Fruit fly (Drosophila melanogaster) whole organism, embryonic: ENCODE data around the gene Chro.
A peak's percentile ranks its signal among the peaks of the same experiment; 100 is the strongest.

Experiments used
- Atf-2 ChIP-seq: fragments of 200-800 bp; sonication (Bioruptor generic); optimal IDR thresholded peaks from 2 replicates; lab custom pipeline; 2016; ENCODE audit warnings: missing biosample characterization, missing genetic modification characterization
- Awh ChIP-seq: fragments of 200-800 bp; sonication (Bioruptor generic); IDR thresholded peaks from 2 replicates; pipeline ENCODE4, ENCODE4 v1.3.6; 2022; ENCODE audit warnings: missing biosample characterization, missing genetic modification characterization
- C15 ChIP-seq: fragments of 200-800 bp; sonication (Bioruptor generic); IDR thresholded peaks from 3 replicates; pipeline ENCODE4 v1.3.6; 2022; ENCODE audit warnings: missing biosample characterization, missing genetic modification characterization
- CG10462 ChIP-seq: fragments of 200-800 bp; sonication (Bioruptor generic); optimal IDR thresholded peaks from 2 replicates; lab custom pipeline; 2016; ENCODE audit warnings: missing biosample characterization, missing genetic modification characterization
- CG10543 ChIP-seq: fragments of 200-800 bp; sonication (Bioruptor generic); optimal IDR thresholded peaks from 3 replicates; lab custom pipeline; 2017; ENCODE audit warnings: missing biosample characterization, mild to moderate bottlenecking, missing genetic modification characterization, moderate library complexity
- CG11093 ChIP-seq: fragments of 200-800 bp; sonication (Bioruptor generic); IDR thresholded peaks from 3 replicates; pipeline ENCODE4 v1.3.6; 2022; ENCODE audit warnings: missing biosample characterization, missing genetic modification characterization
- CG12155 ChIP-seq: fragments of 200-800 bp; sonication (Bioruptor generic); optimal IDR thresholded peaks from 3 replicates; lab custom pipeline; 2016; ENCODE audit warnings: missing biosample characterization, missing genetic modification characterization
- CG12744 ChIP-seq: fragments of 200-800 bp; sonication (Bioruptor generic); optimal IDR thresholded peaks from 2 replicates; lab custom pipeline; 2016; ENCODE audit warnings: missing biosample characterization, missing genetic modification characterization
- CG14014 ChIP-seq: fragments of 200-800 bp; sonication (Bioruptor generic); IDR thresholded peaks from 2 replicates; pipeline ENCODE4 v1.3.6; 2022; ENCODE audit warnings: missing biosample characterization, missing genetic modification characterization
- CG14050 ChIP-seq: fragments of 200-800 bp; sonication (Bioruptor generic); IDR thresholded peaks from 3 replicates; pipeline ENCODE4 v1.3.6; 2022; ENCODE audit warnings: missing biosample characterization, missing genetic modification characterization
- CG14441 ChIP-seq: fragments of 200-800 bp; sonication (Bioruptor generic); IDR thresholded peaks from 2 replicates; pipeline ENCODE4 v1.3.6; 2022; ENCODE audit warnings: missing biosample characterization, missing genetic modification characterization
- CG15011 ChIP-seq: fragments of 200-800 bp; sonication (Bioruptor generic); optimal IDR thresholded peaks from 3 replicates; lab custom pipeline; 2018; ENCODE audit warnings: missing biosample characterization, mild to moderate bottlenecking, missing genetic modification characterization
- CG18599 ChIP-seq: fragments of 200-800 bp; sonication (Bioruptor generic); optimal IDR thresholded peaks from 3 replicates; lab custom pipeline; 2017; ENCODE audit warnings: missing biosample characterization, missing genetic modification characterization, mild to moderate bottlenecking, moderate library complexity, missing genetic modification reagents
- CG34224 ChIP-seq: fragments of 200-800 bp; sonication (Bioruptor generic); IDR thresholded peaks from 3 replicates; pipeline ENCODE4 v1.3.6; 2022; ENCODE audit warnings: missing biosample characterization, missing genetic modification characterization; ENCODE audit not compliant: partially characterized antibody
- CG34376 ChIP-seq: fragments of 200-800 bp; sonication (Bioruptor generic); optimal IDR thresholded peaks from 2 replicates; lab custom pipeline; 2018; ENCODE audit warnings: missing biosample characterization, mild to moderate bottlenecking, missing genetic modification characterization
- CG3847 ChIP-seq: fragments of 200-800 bp; sonication (Bioruptor generic); IDR thresholded peaks from 2 replicates; pipeline ENCODE4 v1.3.6; 2022; ENCODE audit warnings: missing biosample characterization, missing genetic modification characterization
- CG4730 ChIP-seq: fragments of 200-800 bp; sonication (Bioruptor generic); IDR thresholded peaks from 2 replicates; pipeline ENCODE4 v1.3.6; 2022; ENCODE audit warnings: missing biosample characterization, missing genetic modification characterization
- CG5180 ChIP-seq: fragments of 200-800 bp; sonication (Bioruptor generic); optimal IDR thresholded peaks from 3 replicates; lab custom pipeline; 2017; ENCODE audit warnings: missing biosample characterization, missing genetic modification characterization, mild to moderate bottlenecking, moderate library complexity, missing genetic modification reagents
- CG6689 ChIP-seq: fragments of 200-800 bp; sonication (Bioruptor generic); IDR thresholded peaks from 2 replicates; pipeline ENCODE4 v1.3.6; 2022; ENCODE audit warnings: missing biosample characterization, missing genetic modification characterization
- CG6791 ChIP-seq: fragments of 200-800 bp; sonication (Bioruptor generic); IDR thresholded peaks from 3 replicates; pipeline ENCODE4 v1.3.6; 2022; ENCODE audit warnings: missing biosample characterization, missing genetic modification characterization; ENCODE audit not compliant: partially characterized antibody
- CG7963 ChIP-seq: fragments of 200-800 bp; sonication (Bioruptor generic); IDR thresholded peaks from 3 replicates; pipeline ENCODE4 v1.3.6; 2022; ENCODE audit warnings: missing biosample characterization, missing genetic modification characterization; ENCODE audit not compliant: partially characterized antibody
- CG8281 ChIP-seq: fragments of 200-800 bp; sonication (Bioruptor generic); optimal IDR thresholded peaks from 2 replicates; lab custom pipeline; 2018; ENCODE audit warnings: missing biosample characterization, mild to moderate bottlenecking, missing genetic modification characterization, moderate library complexity
- CG8290 ChIP-seq, 3 experiments: fragments of 200-800 bp; sonication (Bioruptor generic); optimal IDR thresholded peaks; 2 replicates each; lab custom pipeline; 2016 to 2019; ENCODE audit warnings: missing biosample characterization in 3 of 3, missing genetic modification characterization in 3 of 3, mild to moderate bottlenecking in 2 of 3, moderate library complexity in 1 of 3
- CG9215 ChIP-seq: fragments of 200-800 bp; sonication (Bioruptor generic); IDR thresholded peaks from 2 replicates; pipeline ENCODE4 v1.3.6; 2022; ENCODE audit warnings: missing biosample characterization, missing genetic modification characterization
- CG9876 ChIP-seq: fragments of 200-800 bp; sonication (Bioruptor generic); optimal IDR thresholded peaks from 2 replicates; lab custom pipeline; 2016; ENCODE audit warnings: missing biosample characterization, missing genetic modification characterization
- CHES-1-like ChIP-seq: fragments of 200-800 bp; sonication (Bioruptor generic); optimal IDR thresholded peaks from 2 replicates; lab custom pipeline; 2016; ENCODE audit warnings: missing biosample characterization, missing genetic modification characterization
- D ChIP-seq, 2 experiments: fragments of 200-800 bp in 1 of 2; fragments of >200 bp in 1 of 2; sonication (Bioruptor generic) in 1 of 2; optimal IDR thresholded peaks; 2 replicates in 1 of 2; 3 replicates in 1 of 2; lab custom pipeline; 2017; ENCODE audit warnings: mild to moderate bottlenecking in 1 of 2, missing biosample characterization in 1 of 2, missing genetic modification characterization in 1 of 2, missing genetic modification reagents in 1 of 2
- Dip3 ChIP-seq: fragments of 200-800 bp; sonication (Bioruptor generic); optimal IDR thresholded peaks from 3 replicates; lab custom pipeline; 2016; ENCODE audit warnings: missing biosample characterization, missing genetic modification characterization
- Elba2 ChIP-seq: fragments of 200-800 bp; sonication (Bioruptor generic); optimal IDR thresholded peaks from 3 replicates; lab custom pipeline; 2016; ENCODE audit warnings: missing biosample characterization, missing genetic modification characterization
- Fer1 ChIP-seq: fragments of 200-800 bp; sonication (Bioruptor generic); optimal IDR thresholded peaks from 2 replicates; lab custom pipeline; 2017; ENCODE audit warnings: missing biosample characterization, mild to moderate bottlenecking, missing genetic modification characterization
- Fer3 ChIP-seq: fragments of 200-800 bp; sonication (Bioruptor generic); optimal IDR thresholded peaks from 2 replicates; lab custom pipeline; 2018; ENCODE audit warnings: missing biosample characterization, mild to moderate bottlenecking, missing genetic modification characterization, moderate library complexity
- Hand ChIP-seq: fragments of 200-800 bp; sonication (Bioruptor generic); optimal IDR thresholded peaks from 2 replicates; lab custom pipeline; 2017; ENCODE audit warnings: mild to moderate bottlenecking, missing biosample characterization, missing genetic modification reagents, missing genetic modification characterization
- HmgZ ChIP-seq: fragments of 200-800 bp; sonication (Bioruptor generic); optimal IDR thresholded peaks from 2 replicates; lab custom pipeline; 2018; ENCODE audit warnings: missing biosample characterization, mild to moderate bottlenecking, missing genetic modification characterization
- Hmx ChIP-seq: fragments of 200-800 bp; sonication (Bioruptor generic); optimal IDR thresholded peaks from 2 replicates; lab custom pipeline; 2016; ENCODE audit warnings: missing biosample characterization, missing genetic modification characterization
- Lpt ChIP-seq: fragments of >200 bp; optimal IDR thresholded peaks from 2 replicates; lab custom pipeline; 2018; ENCODE audit warnings: missing biosample characterization, missing genetic modification characterization
- Mes4 ChIP-seq: fragments of 200-800 bp; sonication (Bioruptor generic); optimal IDR thresholded peaks from 2 replicates; lab custom pipeline; 2016; ENCODE audit warnings: missing biosample characterization, missing genetic modification characterization
- Opbp ChIP-seq: fragments of 200-800 bp; sonication (Bioruptor generic); IDR thresholded peaks from 3 replicates; pipeline ENCODE4 v1.3.6; 2022; ENCODE audit warnings: missing biosample characterization, missing genetic modification characterization; ENCODE audit not compliant: partially characterized antibody
- Tbp ChIP-seq: fragments of >200 bp; optimal IDR thresholded peaks from 2 replicates; lab custom pipeline; 2018; ENCODE audit warnings: missing biosample characterization, missing genetic modification characterization
- ac ChIP-seq: fragments of 200-800 bp; sonication (Bioruptor generic); optimal IDR thresholded peaks from 3 replicates; lab custom pipeline; 2017; ENCODE audit warnings: missing biosample characterization, mild to moderate bottlenecking, missing genetic modification characterization
- bowl ChIP-seq: fragments of 200-800 bp; sonication (Bioruptor generic); IDR thresholded peaks from 2 replicates; pipeline ENCODE4 v1.3.6; 2022; ENCODE audit warnings: missing biosample characterization, missing genetic modification characterization
- bsh ChIP-seq, 2 experiments: fragments of 200-800 bp; sonication (Bioruptor generic); optimal IDR thresholded peaks; 2 replicates each; lab custom pipeline; 2017 to 2018; ENCODE audit warnings: mild to moderate bottlenecking in 2 of 2, missing biosample characterization in 2 of 2, missing genetic modification characterization in 2 of 2, moderate library complexity in 1 of 2
- esg ChIP-seq: fragments of 200-800 bp; sonication (Bioruptor generic); conservative IDR thresholded peaks from 2 replicates; pipeline ENCODE4 v1.3.6; 2022; ENCODE audit warnings: missing biosample characterization, missing genetic modification characterization
- fd64A ChIP-seq: fragments of 200-800 bp; sonication (Bioruptor generic); optimal IDR thresholded peaks from 3 replicates; lab custom pipeline; 2018; ENCODE audit warnings: missing biosample characterization, mild to moderate bottlenecking, missing genetic modification characterization
- sd ChIP-seq: fragments of 200-800 bp; sonication (Bioruptor generic); optimal IDR thresholded peaks from 3 replicates; lab custom pipeline; 2018; ENCODE audit warnings: missing biosample characterization, mild to moderate bottlenecking, missing genetic modification characterization, moderate library complexity
- shn ChIP-seq: fragments of 200-800 bp; sonication (Bioruptor generic); optimal IDR thresholded peaks from 3 replicates; lab custom pipeline; 2016; ENCODE audit warnings: missing biosample characterization, missing genetic modification characterization
- so ChIP-seq: fragments of 200-800 bp; sonication (Bioruptor generic); IDR thresholded peaks from 3 replicates; pipeline ENCODE4 v1.3.6; 2022; ENCODE audit warnings: missing biosample characterization, missing genetic modification characterization
- sr ChIP-seq: fragments of 200-800 bp; sonication (Bioruptor generic); IDR thresholded peaks from 3 replicates; pipeline ENCODE4 v1.3.6; 2022; ENCODE audit warnings: missing biosample characterization, missing genetic modification characterization
- tx ChIP-seq: fragments of 200-800 bp; sonication (Bioruptor generic); optimal IDR thresholded peaks from 2 replicates; lab custom pipeline; 2016; ENCODE audit warnings: missing biosample characterization, missing genetic modification characterization
- vvl ChIP-seq: fragments of 200-800 bp; sonication (Bioruptor generic); IDR thresholded peaks from 2 replicates; pipeline ENCODE4 v1.3.6; 2022; ENCODE audit warnings: missing biosample characterization, missing genetic modification characterization
- zfh2 ChIP-seq: fragments of 200-800 bp; sonication (Bioruptor generic); optimal IDR thresholded peaks from 2 replicates; lab custom pipeline; 2016; ENCODE audit warnings: missing biosample characterization, missing genetic modification characterization

Gene Chro

dm6 chr3L:22888591-22889258, 9.9 kb upstream of the Chro start (continued):
- TF ChIP-seq Fer3 (tag; lab: Kevin White, UChicago) (no peak), Atf-2 (GFP tag; lab: Kevin White, UChicago) (no peak), CG10543 (GFP tag; lab: Kevin White, UChicago) (peak; percentile 71), CG7963 (GFP tag; lab: Robert Waterston, UW) (no peak), fd64A (no peak), Fer1 (peak; percentile 16), CG34376 (GFP tag; lab: Kevin White, UChicago) (no peak), Elba2 (GFP tag; lab: Kevin White, UChicago) (no peak), Awh (GFP tag; lab: Robert Waterston, UW) (0 out of 2 replicates have a peak, but pooled peaks have one; percentile 10), CG12155 (no peak), CG15011 (GFP tag; lab: Kevin White, UChicago) (no peak), ac (no peak), CG9215 (no peak), CG14014 (GFP tag; lab: Robert Waterston, UW) (no peak), CG34224 (GFP tag; lab: Robert Waterston, UW) (no peak), CG11093 (GFP tag; lab: Robert Waterston, UW) (no peak), CG14441 (GFP tag; lab: Robert Waterston, UW) (no peak), zfh2 (GFP tag; lab: Kevin White, UChicago) (no peak), Dip3 (no peak), CG14050 (no peak), sr (peak; percentile 54; the same call in 2 of the 3 replicates), CG9876 (GFP tag; lab: Kevin White, UChicago) (no peak), so (GFP tag; lab: Robert Waterston, UW) (no peak), Tbp (GFP tag; lab: Kevin White, UChicago) (no peak), sd (tag; lab: Kevin White, UChicago) (peak; percentile 97), CHES-1-like (no peak), CG4730 (GFP tag; lab: Robert Waterston, UW) (no peak), CG6689 (GFP tag; lab: Robert Waterston, UW) (no peak), Hand (peak; percentile 17), vvl (GFP tag; lab: Robert Waterston, UW) (peak; percentile 47), CG18599 (no peak), bsh (GFP tag; optimal IDR thresholded peaks at IDR 0.05; lab: Kevin White, UChicago) (no peak), CG8290 (GFP tag; optimal IDR thresholded peaks at IDR 0.05; lab: Kevin White, UChicago) (no peak), CG8290 (tag; optimal IDR thresholded peaks at IDR 0.05; lab: Kevin White, UChicago) (peak in 1 of 2 experiments; percentile 7), CG10462 (GFP tag; lab: Kevin White, UChicago) (no peak), CG3847 (GFP tag; lab: Robert Waterston, UW) (no peak), Hmx (no peak), shn (GFP tag; lab: Kevin White, UChicago) (no peak), HmgZ (tag; lab: Kevin White, UChicago) (no peak), tx (GFP tag; lab: Kevin White, UChicago) (no peak), bowl (GFP tag; lab: Robert Waterston, UW) (no peak), Mes4 (GFP tag; lab: Kevin White, UChicago) (no peak), Opbp (no peak), D (optimal IDR thresholded peaks at IDR 0.05; lab: Kevin White, UChicago) (no peak), D (GFP tag; optimal IDR thresholded peaks at IDR 0.05; lab: Kevin White, UChicago) (no peak), Lpt (GFP tag; lab: Kevin White, UChicago) (no peak), CG12744 (GFP tag; lab: Kevin White, UChicago) (no peak), C15 (GFP tag; lab: Robert Waterston, UW) (no peak), CG6791 (no peak), CG8281 (no peak), esg (no peak), CG5180 (GFP tag; lab: Kevin White, UChicago) (peak; percentile 69)
